Fruit fly (Drosophila melanogaster): Measurements from ENCODE around the gene kni.

- TF ChIP-seq CTCF (optimal IDR thresholded peaks at IDR 0.05), result peak in 1 of 2 experiments; percentile 17
- no peak for TF ChIP-seq CG8478 (optimal IDR thresholded peaks at IDR 0.05)
Measured at dm6 chr3L:20692516-20692915, 2.7 kb downstream of the kni start.

Data from S2 (cell line).